Worm (Caenorhabditis elegans) whole organism, mixed stage, embryonic: ENCODE results near the gene pks-1.

Experiments used
- elt-1 ChIP-seq: sonication (generic microtip); optimal IDR thresholded peaks from 2 replicates; lab custom pipeline; 2017; ENCODE audit warnings: missing genetic modification characterization, mild to moderate bottlenecking, missing compliant biosample characterization, antibody characterized with exemption, moderate library complexity, borderline replicate concordance; ENCODE audit not compliant: insufficient read depth
- lsy-2 ChIP-seq: fragments of 150-350 bp; optimal IDR thresholded peaks from 2 replicates; lab custom pipeline; 2014; ENCODE audit warnings: missing biosample characterization, missing genetic modification characterization
- mep-1 ChIP-seq: fragments of 150-350 bp; optimal IDR thresholded peaks from 2 replicates; lab custom pipeline; 2017; ENCODE audit warnings: missing biosample characterization, missing genetic modification reagents, missing genetic modification characterization, inconsistent platforms
- nhr-12 ChIP-seq: fragments of 150-350 bp; optimal IDR thresholded peaks from 2 replicates; lab custom pipeline; 2014; ENCODE audit warnings: missing biosample characterization, missing genetic modification characterization
- nhr-2 ChIP-seq: fragments of 150-350 bp; optimal IDR thresholded peaks from 2 replicates; lab custom pipeline; 2014; ENCODE audit warnings: missing biosample characterization, missing genetic modification characterization
- pha-4 ChIP-seq: fragments of 150-350 bp; optimal IDR thresholded peaks from 2 replicates; lab custom pipeline; 2018; ENCODE audit warnings: missing biosample characterization, missing genetic modification reagents, missing genetic modification characterization
- unc-120 ChIP-seq: sonication (generic microtip); optimal IDR thresholded peaks from 2 replicates; lab custom pipeline; 2017; ENCODE audit warnings: missing genetic modification characterization, missing compliant biosample characterization; ENCODE audit not compliant: poor library complexity, severe bottlenecking
- ztf-11 ChIP-seq: fragments of 150-350 bp; optimal IDR thresholded peaks from 2 replicates; lab custom pipeline; 2014; ENCODE audit warnings: missing biosample characterization, missing genetic modification characterization

DNA sequence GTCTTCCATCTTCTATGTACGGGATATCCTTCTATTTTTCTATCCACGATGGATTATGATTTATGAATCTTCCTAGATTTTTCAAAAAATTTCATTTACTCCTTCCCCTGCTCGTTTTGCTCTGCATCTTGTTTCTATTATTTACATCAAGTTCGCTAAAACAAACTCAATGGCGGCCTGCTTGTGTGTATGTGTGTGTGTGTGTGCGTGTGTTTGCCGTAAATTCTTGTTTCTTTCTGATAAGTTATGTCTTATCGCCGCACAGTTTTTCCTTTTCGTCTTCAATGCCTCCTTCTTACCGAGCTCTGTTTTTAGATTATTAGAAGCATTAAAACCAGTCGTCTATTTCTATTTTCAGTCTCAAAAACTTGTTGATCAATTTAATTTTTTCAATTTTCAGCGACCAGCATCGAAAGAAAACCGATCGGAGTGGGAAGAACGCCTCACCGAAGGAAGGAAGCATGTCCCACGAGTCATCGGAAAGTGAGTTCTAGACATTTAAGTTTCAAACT lies 65.7 kb downstream of the pks-1 start, which contains the start of gene dlg-1:
- TF ChIP-seq lsy-2 (tag; lab: Kevin White, UChicago) (no peak), nhr-12 (tag; lab: Kevin White, UChicago) (no peak), ztf-11 (tag; lab: Kevin White, UChicago) (no peak), unc-120 (no peak), mep-1 (tag; lab: Kevin White, UChicago) (no peak), elt-1 (tag; lab: Kevin White, UChicago) (no peak), nhr-2 (tag; lab: Kevin White, UChicago) (no peak), pha-4 (tag; lab: Kevin White, UChicago) (peak; percentile 9)
